Worm (Caenorhabditis elegans) whole organism, young adult: ENCODE data around the gene Y45G12B.3.

Experiments
- ama-1 ChIP-seq, 3 experiments: fragments of 150-350 bp in 1 of 3; sonication (generic microtip) in 2 of 3; optimal IDR thresholded peaks; 2 replicates each; lab custom pipeline; 2014 to 2018; ENCODE audit warnings: missing biosample characterization in 2 of 3, missing genetic modification characterization in 2 of 3, missing genetic modification reagents in 2 of 3
- lin-26 ChIP-seq: fragments of 200-800 bp; sonication (Bioruptor generic); IDR thresholded peaks from 2 replicates; pipeline ENCODE4 v1.3.6; 2022; ENCODE audit warnings: missing genetic modification reagents, missing genetic modification characterization, missing compliant biosample characterization

DNA sequence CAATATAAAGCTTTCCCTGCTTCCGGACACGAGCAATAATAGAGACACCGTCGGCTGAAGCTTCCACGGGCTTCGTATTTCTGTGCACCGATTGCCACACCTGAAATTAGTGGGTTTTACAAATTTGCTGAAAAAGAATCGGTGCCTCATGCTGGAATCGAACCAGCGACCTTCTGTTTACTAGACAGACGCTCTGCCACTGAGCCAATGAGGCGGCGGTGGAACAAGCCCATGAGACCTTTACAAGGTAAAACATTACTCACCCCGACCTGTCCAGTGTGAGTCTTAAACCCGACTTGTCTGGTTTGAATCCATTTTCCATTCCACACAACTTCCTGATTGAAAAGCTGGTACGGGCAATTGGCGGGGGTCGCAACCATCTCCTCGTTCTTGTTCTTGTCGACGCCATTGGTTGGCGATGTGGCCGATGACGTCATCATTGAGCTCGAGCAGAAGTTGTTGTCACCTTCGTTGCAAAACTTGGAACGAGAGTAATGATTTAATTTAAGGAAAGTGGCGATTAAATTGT lies 31.5 kb downstream of the Y45G12B.3 start, which contains the start of gene ndx-2:
- TF ChIP-seq lin-26: peak; percentile 98
- TF ChIP-seq ama-1 (optimal IDR thresholded peaks at IDR 0.05; lab: Kevin White, UChicago): no peak
- TF ChIP-seq ama-1 (GFP tag; optimal IDR thresholded peaks at IDR 0.05; lab: Kevin White, UChicago): peak in 1 of 2 experiments; percentile 83
